Worm (Caenorhabditis elegans) whole organism, L1 larva: ENCODE data around the gene F37C4.5.

Experiments
- C16A3.4 ChIP-seq: fragments of 150-350 bp; optimal IDR thresholded peaks from 2 replicates; lab custom pipeline; 2014; ENCODE audit warnings: missing biosample characterization, missing genetic modification characterization
- C34B4.2 ChIP-seq: sonication (generic microtip); optimal IDR thresholded peaks from 2 replicates; lab custom pipeline; 2017; ENCODE audit warnings: mild to moderate bottlenecking, missing genetic modification characterization, missing compliant biosample characterization
- ama-1 ChIP-seq: fragments of 150-350 bp; optimal IDR thresholded peaks from 2 replicates; lab custom pipeline; 2014
- ceh-82 ChIP-seq, 3 experiments: fragments of 150-350 bp in 1 of 3; sonication (generic microtip) in 2 of 3; optimal IDR thresholded peaks; 2 replicates each; lab custom pipeline; 2014 to 2017; ENCODE audit warnings: missing biosample characterization in 3 of 3, missing genetic modification characterization in 3 of 3
- ces-1 ChIP-seq: fragments of 150-350 bp; optimal IDR thresholded peaks from 2 replicates; lab custom pipeline; 2014; ENCODE audit warnings: missing biosample characterization, missing genetic modification reagents, missing genetic modification characterization
- dpl-1 ChIP-seq, 3 experiments: fragments of 150-350 bp in 2 of 3; sonication (generic microtip) in 1 of 3; optimal IDR thresholded peaks; 2 replicates each; lab custom pipeline; 2014 to 2017; ENCODE audit warnings: missing biosample characterization in 3 of 3, missing genetic modification characterization in 3 of 3, missing genetic modification reagents in 3 of 3
- dsc-1 ChIP-seq: sonication (generic microtip); optimal IDR thresholded peaks from 2 replicates; lab custom pipeline; 2016; ENCODE audit warnings: mild to moderate bottlenecking, missing genetic modification characterization, missing compliant biosample characterization
- efl-1 ChIP-seq, 4 experiments: fragments of 150-350 bp; optimal IDR thresholded peaks in 3 of 4; peaks in 1 of 4; 1 replicate in 1 of 4; 2 replicates in 3 of 4; lab custom pipeline; 2014; ENCODE audit warnings: missing biosample characterization in 2 of 4, missing genetic modification characterization in 2 of 4, missing genetic modification reagents in 2 of 4
- egl-27 ChIP-seq, 2 experiments: fragments of 150-350 bp in 1 of 2; sonication (generic microtip); optimal IDR thresholded peaks; 3 replicates each; lab custom pipeline; 2017 to 2018; ENCODE audit warnings: missing biosample characterization in 2 of 2, missing genetic modification characterization in 2 of 2, missing genetic modification reagents in 2 of 2
- elt-2 ChIP-seq: sonication (generic microtip); optimal IDR thresholded peaks from 2 replicates; lab custom pipeline; 2016; ENCODE audit warnings: missing genetic modification characterization, mild to moderate bottlenecking, inconsistent platforms, missing compliant biosample characterization, missing genetic modification reagents
- fkh-10 ChIP-seq: sonication (generic microtip); optimal IDR thresholded peaks from 2 replicates; lab custom pipeline; 2017; ENCODE audit warnings: missing biosample characterization, missing genetic modification reagents, missing genetic modification characterization
- fkh-4 ChIP-seq: sonication (generic microtip); optimal IDR thresholded peaks from 2 replicates; lab custom pipeline; 2016; ENCODE audit warnings: missing compliant biosample characterization, missing genetic modification characterization, borderline replicate concordance
- isw-1 ChIP-seq: fragments of 200-800 bp; sonication (Bioruptor generic); IDR thresholded peaks from 2 replicates; pipeline ENCODE4 v1.3.6; 2022; ENCODE audit warnings: missing genetic modification characterization, missing compliant biosample characterization
- jun-1 ChIP-seq: fragments of 150-350 bp; optimal IDR thresholded peaks from 2 replicates; lab custom pipeline; 2014; ENCODE audit warnings: missing biosample characterization, missing genetic modification reagents, missing genetic modification characterization
- lin-14 ChIP-seq: fragments of 200-800 bp; sonication (Bioruptor generic); optimal IDR thresholded peaks from 2 replicates; lab custom pipeline; 2018; ENCODE audit warnings: mild to moderate bottlenecking, missing genetic modification characterization, moderate library complexity, missing compliant biosample characterization
- lin-39 ChIP-seq: fragments of 150-350 bp; optimal IDR thresholded peaks from 2 replicates; lab custom pipeline; 2014; ENCODE audit warnings: missing biosample characterization, missing genetic modification reagents, missing genetic modification characterization
- mdl-1 ChIP-seq, 2 experiments: fragments of 150-350 bp; optimal IDR thresholded peaks; 2 replicates each; lab custom pipeline; 2014 to 2017; ENCODE audit warnings: missing biosample characterization in 2 of 2, missing genetic modification characterization in 2 of 2, inconsistent platforms in 1 of 2
- mef-2 ChIP-seq: fragments of 150-350 bp; optimal IDR thresholded peaks from 2 replicates; lab custom pipeline; 2014; ENCODE audit warnings: missing biosample characterization, missing genetic modification characterization
- nhr-11 ChIP-seq: fragments of 150-350 bp; optimal IDR thresholded peaks from 2 replicates; lab custom pipeline; 2014; ENCODE audit warnings: missing biosample characterization, missing genetic modification characterization
- nhr-12 ChIP-seq: sonication (generic microtip); optimal IDR thresholded peaks from 2 replicates; lab custom pipeline; 2017; ENCODE audit warnings: missing biosample characterization, missing genetic modification characterization
- nhr-237 ChIP-seq: fragments of 150-350 bp; optimal IDR thresholded peaks from 2 replicates; lab custom pipeline; 2014; ENCODE audit warnings: missing biosample characterization, missing genetic modification characterization
- nhr-76 ChIP-seq: sonication (generic microtip); optimal IDR thresholded peaks from 2 replicates; lab custom pipeline; 2017; ENCODE audit warnings: missing biosample characterization, missing genetic modification characterization
- nhr-90 ChIP-seq: sonication (generic microtip); optimal IDR thresholded peaks from 2 replicates; lab custom pipeline; 2016; ENCODE audit warnings: mild to moderate bottlenecking, missing genetic modification characterization, missing compliant biosample characterization; ENCODE audit not compliant: poor library complexity
- pag-3 ChIP-seq: sonication (generic microtip); optimal IDR thresholded peaks from 2 replicates; lab custom pipeline; 2017; ENCODE audit warnings: missing genetic modification characterization, mild to moderate bottlenecking, missing compliant biosample characterization, antibody characterized with exemption, borderline replicate concordance; ENCODE audit not compliant: insufficient read depth
- pax-3 ChIP-seq: fragments of 200-800 bp; sonication (Bioruptor generic); optimal IDR thresholded peaks from 2 replicates; lab custom pipeline; 2018; ENCODE audit warnings: mild to moderate bottlenecking, missing genetic modification characterization, moderate library complexity, missing compliant biosample characterization
- pqm-1 ChIP-seq: sonication (generic microtip); optimal IDR thresholded peaks from 3 replicates; lab custom pipeline; 2017; ENCODE audit warnings: missing biosample characterization, missing genetic modification characterization
- rnt-1 ChIP-seq: sonication (generic microtip); optimal IDR thresholded peaks from 2 replicates; lab custom pipeline; 2016; ENCODE audit warnings: mild to moderate bottlenecking, missing genetic modification characterization, moderate library complexity, missing compliant biosample characterization
- skn-1 ChIP-seq: fragments of 150-350 bp; optimal IDR thresholded peaks from 2 replicates; lab custom pipeline; 2014; ENCODE audit warnings: missing biosample characterization, missing genetic modification characterization
- snu-23 ChIP-seq: sonication (generic microtip); optimal IDR thresholded peaks from 2 replicates; lab custom pipeline; 2016; ENCODE audit warnings: missing genetic modification characterization, missing compliant biosample characterization
- unc-130 ChIP-seq: fragments of 150-350 bp; optimal IDR thresholded peaks from 2 replicates; lab custom pipeline; 2017; ENCODE audit warnings: missing biosample characterization, missing genetic modification characterization, inconsistent platforms
- xbp-1 ChIP-seq: sonication (generic microtip); optimal IDR thresholded peaks from 2 replicates; lab custom pipeline; 2016; ENCODE audit warnings: missing genetic modification characterization, missing compliant biosample characterization

The F37C4.5 gene

ce11 chrIV:3856190-3856589 is 17.4 kb downstream of the F37C4.5 start:
- no peak for TF ChIP-seq rnt-1 (tag; lab: Kevin White, UChicago)

ce11 chrIV:3855543-3855942 is 18.1 kb downstream of the F37C4.5 start, which contains the start of gene zag-1:
Gene zag-1, plus strand, starts transcription at chrIV:3855843.
- TF ChIP-seq elt-2, result no peak
- TF ChIP-seq rnt-1 (tag; lab: Kevin White, UChicago), result no peak
- TF ChIP-seq fkh-4 (tag; lab: Kevin White, UChicago), result no peak
- TF ChIP-seq pax-3 (tag; lab: Kevin White, UChicago), result no peak
- TF ChIP-seq nhr-12 (tag; lab: Kevin White, UChicago), result no peak
- no peak for TF ChIP-seq nhr-237
- no peak for TF ChIP-seq nhr-76
- no peak for TF ChIP-seq dpl-1 (GFP tag; optimal IDR thresholded peaks at IDR 0.05; lab: Kevin White, UChicago)

- TF ChIP-seq lin-14 (GFP tag; lab: Kevin White, UChicago), result peak; percentile 25
- peak; percentile 16 for TF ChIP-seq dsc-1 (tag; lab: Kevin White, UChicago)
- TF ChIP-seq ama-1 (lab: Kevin White, UChicago), result no peak
- TF ChIP-seq, all 84 proteins: peak for 2
Observed at ce11 chrIV:3854606-3855005, 19.0 kb downstream of the F37C4.5 start.

- TF ChIP-seq nhr-90 (tag; lab: Kevin White, UChicago), result no peak
- peak; percentile 95 for TF ChIP-seq dsc-1 (tag; lab: Kevin White, UChicago)
- TF ChIP-seq fkh-4 (tag; lab: Kevin White, UChicago), result peak; percentile 80
Observed at ce11 chrIV:3853557-3853956, 20.0 kb downstream of the F37C4.5 start.

ce11 chrIV:3848985-3849384 is 24.6 kb downstream of the F37C4.5 start:
- TF ChIP-seq unc-130 (tag; lab: Kevin White, UChicago) (no peak), C34B4.2 (tag; lab: Kevin White, UChicago) (no peak), C16A3.4 (tag; lab: Kevin White, UChicago) (no peak)

- TF ChIP-seq fkh-10 (peak; percentile 49), lin-14 (GFP tag; lab: Kevin White, UChicago) (peak; percentile 41), ceh-82 (tag; optimal IDR thresholded peaks at IDR 0.05; lab: Kevin White, UChicago) (no peak), ces-1 (GFP tag; lab: Kevin White, UChicago) (peak; percentile 9), snu-23 (GFP tag; lab: Kevin White, UChicago) (no peak), rnt-1 (tag; lab: Kevin White, UChicago) (no peak), jun-1 (tag; lab: Kevin White, UChicago) (no peak), efl-1 (optimal IDR thresholded peaks at IDR 0.05; lab: Kevin White, UChicago) (no peak), efl-1 (GFP tag; optimal IDR thresholded peaks at IDR 0.05 in 1 of 2; lab: Kevin White, UChicago) (peak in 1 of 2 experiments; percentile 44), nhr-11 (no peak)
- TF ChIP-seq, all 84 proteins: peak for 4
Observed at ce11 chrIV:3847489-3847888, 26.1 kb downstream of the F37C4.5 start.

- TF ChIP-seq unc-130 (tag; lab: Kevin White, UChicago) (no peak), pqm-1 (tag; lab: Kevin White, UChicago) (no peak), pag-3 (tag; lab: Kevin White, UChicago) (no peak), C16A3.4 (tag; lab: Kevin White, UChicago) (no peak), egl-27 (tag; optimal IDR thresholded peaks at IDR 0.05; lab: Kevin White, UChicago) (no peak), mef-2 (tag; lab: Kevin White, UChicago) (no peak), lin-39 (no peak), lin-14 (GFP tag; lab: Kevin White, UChicago) (no peak), nhr-12 (tag; lab: Kevin White, UChicago) (no peak), snu-23 (GFP tag; lab: Kevin White, UChicago) (no peak), pax-3 (tag; lab: Kevin White, UChicago) (no peak), isw-1 (no peak), xbp-1 (no peak), mdl-1 (tag; optimal IDR thresholded peaks at IDR 0.05; lab: Kevin White, UChicago) (no peak), skn-1 (no peak)
- TF ChIP-seq, all 84 proteins: peak for 0
Observed at ce11 chrIV:3844584-3844983, 29.0 kb downstream of the F37C4.5 start.
